In the genomic region with DNA sequence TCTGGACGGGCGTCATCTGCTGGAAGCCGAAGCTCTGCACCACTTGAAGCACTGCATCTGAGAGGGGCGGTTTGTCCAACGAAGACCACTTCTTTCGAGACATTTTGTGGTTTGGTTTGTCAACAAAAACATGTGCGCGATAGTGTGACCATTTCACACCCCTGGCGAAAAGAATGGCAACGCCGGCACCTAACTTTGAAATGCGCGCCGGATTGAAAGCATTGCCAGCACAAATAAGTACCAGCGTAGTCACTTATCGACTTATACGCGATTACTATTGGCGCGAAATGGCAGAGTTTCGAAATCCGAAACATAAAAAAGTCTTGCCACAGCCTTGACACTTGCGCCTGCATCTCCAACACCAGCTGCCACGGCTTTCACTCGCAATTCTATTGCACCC, we compare ENCODE assay signal across 1 fruit fly cellular context.
TF ChIP-seq lines count a peak whose summit lies in the region.

CG9630 (minus strand) TSS at position 157 of the 400 bp plus-strand sequence.

TF ChIP-seq in whole organism, embryonic, 481 proteins besides CTCF, POLR2A, EP300 and RAD21 (continued from another document and continues in another):
- TF ChIP-seq CG1603 (tag; optimal IDR thresholded peaks at IDR 0.05; lab: Kevin White, UChicago) (peak; percentile 87), sd (tag; optimal IDR thresholded peaks at IDR 0.05; lab: Kevin White, UChicago) (no peak), CG32532 (GFP tag; IDR thresholded peaks at IDR 0.05; lab: Robert Waterston, UW) (no peak), dmrt11E (tag; optimal IDR thresholded peaks at IDR 0.05; lab: Kevin White, UChicago) (no peak), Vsx1 (GFP tag; optimal IDR thresholded peaks at IDR 0.05; lab: Kevin White, UChicago) (no peak), CG10979 (tag; optimal IDR thresholded peaks at IDR 0.05; lab: Kevin White, UChicago) (no peak), run (tag; optimal IDR thresholded peaks at IDR 0.05; lab: Kevin White, UChicago) (peak; percentile 86), Meics (GFP tag; optimal IDR thresholded peaks at IDR 0.05; lab: Kevin White, UChicago) (no peak), CG34376 (GFP tag; optimal IDR thresholded peaks at IDR 0.05; lab: Kevin White, UChicago) (no peak), ssp (GFP tag; IDR thresholded peaks at IDR 0.05; lab: Robert Waterston, UW) (no peak), Optix (GFP tag; IDR thresholded peaks at IDR 0.05; lab: Robert Waterston, UW) (no peak), C15 (GFP tag; IDR thresholded peaks at IDR 0.05; lab: Robert Waterston, UW) (no peak), Usf (GFP tag; optimal IDR thresholded peaks at IDR 0.05; lab: Kevin White, UChicago) (no peak), ro (GFP tag; IDR thresholded peaks at IDR 0.05; lab: Robert Waterston, UW) (no peak), CG2712 (tag; optimal IDR thresholded peaks at IDR 0.05; lab: Kevin White, UChicago) (peak; percentile 24), schlank (tag; optimal IDR thresholded peaks at IDR 0.05; lab: Kevin White, UChicago) (no peak), NfI (GFP tag; optimal IDR thresholded peaks at IDR 0.05; lab: Kevin White, UChicago) (no peak), vvl (GFP tag; IDR thresholded peaks at IDR 0.05; lab: Robert Waterston, UW) (no peak), Dp (GFP tag; optimal IDR thresholded peaks at IDR 0.05; lab: Kevin White, UChicago) (peak; percentile 100), B-H1 (GFP tag; IDR thresholded peaks at IDR 0.05; lab: Robert Waterston, UW) (no peak), hb (GFP tag; IDR thresholded peaks at IDR 0.05; lab: Robert Waterston, UW; ENCODE audit: partially characterized antibody) (no peak), CG11093 (GFP tag; IDR thresholded peaks at IDR 0.05; lab: Robert Waterston, UW) (no peak), CG15011 (GFP tag; optimal IDR thresholded peaks at IDR 0.05; lab: Kevin White, UChicago) (no peak), CG2678 (tag; optimal IDR thresholded peaks at IDR 0.05; lab: Kevin White, UChicago) (no peak), CG15073 (GFP tag; optimal IDR thresholded peaks at IDR 0.05; lab: Kevin White, UChicago) (no peak), CG6689 (GFP tag; IDR thresholded peaks at IDR 0.05; lab: Robert Waterston, UW) (no peak), Dll (GFP tag; IDR thresholded peaks at IDR 0.05; lab: Robert Waterston, UW; ENCODE audit: partially characterized antibody) (peak; percentile 70), CG2120 (GFP tag; optimal IDR thresholded peaks at IDR 0.05; lab: Kevin White, UChicago) (no peak), CG13775 (GFP tag; optimal IDR thresholded peaks at IDR 0.05; lab: Kevin White, UChicago) (no peak), H15 (GFP tag; IDR thresholded peaks at IDR 0.05; lab: Robert Waterston, UW) (no peak), usp (GFP tag; optimal IDR thresholded peaks at IDR 0.05; lab: Kevin White, UChicago) (no peak), aop (GFP tag; IDR thresholded peaks at IDR 0.05; lab: Robert Waterston, UW) (no peak), nerfin-1 (tag; optimal IDR thresholded peaks at IDR 0.05; lab: Kevin White, UChicago) (no peak), ems (GFP tag; optimal IDR thresholded peaks at IDR 0.05; lab: Kevin White, UChicago) (no peak), seq (GFP tag; IDR thresholded peaks at IDR 0.05; lab: Robert Waterston, UW) (no peak), tgo (GFP tag; IDR thresholded peaks at IDR 0.05; lab: Robert Waterston, UW) (no peak), CG8388 (GFP tag; optimal IDR thresholded peaks at IDR 0.05; lab: Kevin White, UChicago) (no peak), Rx (GFP tag; IDR thresholded peaks at IDR 0.05; lab: Robert Waterston, UW) (no peak), CG2129 (GFP tag; IDR thresholded peaks at IDR 0.05; lab: Robert Waterston, UW; ENCODE audit: partially characterized antibody) (peak; percentile 47), br (optimal IDR thresholded peaks at IDR 0.05; lab: Kevin White, UChicago) (no peak), CG14710 (tag; optimal IDR thresholded peaks at IDR 0.05; lab: Kevin White, UChicago) (peak; percentile 58), onecut (GFP tag; IDR thresholded peaks at IDR 0.05; lab: Robert Waterston, UW) (no peak), CG17802 (tag; optimal IDR thresholded peaks at IDR 0.05; lab: Kevin White, UChicago) (no peak), CG12236 (GFP tag; optimal IDR thresholded peaks at IDR 0.05; lab: Kevin White, UChicago) (no peak), CG13287 (GFP tag; IDR thresholded peaks at IDR 0.05; lab: Robert Waterston, UW; ENCODE audit: partially characterized antibody) (peak; percentile 80), Adf1 (GFP tag; IDR thresholded peaks at IDR 0.05; lab: Robert Waterston, UW) (0 out of 2 replicates have a peak, but pooled peaks have one; percentile 16), CG7928 (GFP tag; optimal IDR thresholded peaks at IDR 0.05; lab: Kevin White, UChicago) (peak; percentile 13), CG18262 (tag; optimal IDR thresholded peaks at IDR 0.05; lab: Kevin White, UChicago) (no peak), H2.0 (GFP tag; IDR thresholded peaks at IDR 0.05; lab: Robert Waterston, UW) (no peak), crp (GFP tag; optimal IDR thresholded peaks at IDR 0.05; lab: Kevin White, UChicago) (peak in 1 of 2 experiments; percentile 77), CG2199 (GFP tag; IDR thresholded peaks at IDR 0.05; lab: Robert Waterston, UW) (no peak), ftz-f1 (GFP tag; optimal IDR thresholded peaks at IDR 0.05; lab: Kevin White, UChicago) (no peak), Aef1 (GFP tag; IDR thresholded peaks at IDR 0.05; lab: Robert Waterston, UW) (no peak), Dfd (GFP tag; optimal IDR thresholded peaks at IDR 0.05; lab: Kevin White, UChicago) (no peak), CG14014 (GFP tag; IDR thresholded peaks at IDR 0.05; lab: Robert Waterston, UW) (no peak), sug (tag; optimal IDR thresholded peaks at IDR 0.05; lab: Kevin White, UChicago) (no peak), zen2 (GFP tag; IDR thresholded peaks at IDR 0.05; lab: Robert Waterston, UW; ENCODE audit: partially characterized antibody) (peak; percentile 68; the same call in 2 of the 3 replicates), gce (GFP tag; IDR thresholded peaks at IDR 0.05; lab: Robert Waterston, UW) (no peak), CG4424 (GFP tag; optimal IDR thresholded peaks at IDR 0.05; lab: Kevin White, UChicago) (no peak), Mrtf (GFP tag; IDR thresholded peaks at IDR 0.05; lab: Robert Waterston, UW) (no peak), zfh2 (GFP tag; optimal IDR thresholded peaks at IDR 0.05; lab: Kevin White, UChicago) (no peak), CG11723 (GFP tag; optimal IDR thresholded peaks at IDR 0.05; lab: Kevin White, UChicago) (no peak), CG6813 (GFP tag; optimal IDR thresholded peaks at IDR 0.05; lab: Kevin White, UChicago) (no peak), Med (GFP tag; lab: Kevin White, UChicago) (peak; percentile 87), prd (optimal IDR thresholded peaks at IDR 0.05; lab: Kevin White, UChicago) (no peak), prd (GFP tag; IDR thresholded peaks at IDR 0.05; lab: Robert Waterston, UW) (no peak), rib (GFP tag; IDR thresholded peaks at IDR 0.05; lab: Robert Waterston, UW) (no peak), pnt (GFP tag; optimal IDR thresholded peaks at IDR 0.05; lab: Kevin White, UChicago) (no peak), CG4360 (GFP tag; IDR thresholded peaks at IDR 0.05; lab: Robert Waterston, UW) (no peak), dmrt99B (tag; optimal IDR thresholded peaks at IDR 0.05; lab: Kevin White, UChicago) (no peak), ATbp (GFP tag; optimal IDR thresholded peaks at IDR 0.05; lab: Kevin White, UChicago) (no peak), kay (GFP tag; optimal IDR thresholded peaks at IDR 0.05; lab: Kevin White, UChicago) (no peak), CG9932 (GFP tag; IDR thresholded peaks at IDR 0.05; lab: Robert Waterston, UW) (no peak), ash1 (GFP tag; optimal IDR thresholded peaks at IDR 0.05; lab: Kevin White, UChicago) (no peak), CG4404 (GFP tag; IDR thresholded peaks at IDR 0.05; lab: Robert Waterston, UW) (no peak), hbn (GFP tag; IDR thresholded peaks at IDR 0.05; lab: Robert Waterston, UW; ENCODE audit: partially characterized antibody) (peak; percentile 55; the same call in 1 of the 2 replicates), dimm (GFP tag; IDR thresholded peaks at IDR 0.05; lab: Robert Waterston, UW) (no peak), CG10565 (GFP tag; optimal IDR thresholded peaks at IDR 0.05; lab: Kevin White, UChicago) (no peak), Hand (GFP tag; optimal IDR thresholded peaks at IDR 0.05; lab: Kevin White, UChicago) (no peak), CG8281 (tag; optimal IDR thresholded peaks at IDR 0.05; lab: Kevin White, UChicago) (no peak), CG7372 (GFP tag; IDR thresholded peaks at IDR 0.05; lab: Robert Waterston, UW) (no peak), mirr (GFP tag; optimal IDR thresholded peaks at IDR 0.05; lab: Kevin White, UChicago) (no peak), CG10147 (GFP tag; optimal IDR thresholded peaks at IDR 0.05; lab: Kevin White, UChicago) (no peak), Nf-YA (GFP tag; IDR thresholded peaks at IDR 0.05; lab: Robert Waterston, UW) (no peak), scrt (GFP tag; optimal IDR thresholded peaks at IDR 0.05; lab: Kevin White, UChicago) (no peak), CG7987 (GFP tag; optimal IDR thresholded peaks at IDR 0.05; lab: Kevin White, UChicago) (peak; percentile 47), bab2 (GFP tag; optimal IDR thresholded peaks at IDR 0.05; lab: Kevin White, UChicago) (no peak), vfl (GFP tag; optimal IDR thresholded peaks at IDR 0.05; lab: Kevin White, UChicago) (no peak), Dek (tag; optimal IDR thresholded peaks at IDR 0.05; lab: Kevin White, UChicago) (no peak), luna (GFP tag; optimal IDR thresholded peaks at IDR 0.05; lab: Kevin White, UChicago) (no peak), disco-r (GFP tag; optimal IDR thresholded peaks at IDR 0.05; lab: Kevin White, UChicago) (no peak), tio (GFP tag; optimal IDR thresholded peaks at IDR 0.05; lab: Kevin White, UChicago) (no peak), Bdp1 (GFP tag; optimal IDR thresholded peaks at IDR 0.05; lab: Kevin White, UChicago) (no peak), CG12659 (GFP tag; optimal IDR thresholded peaks at IDR 0.05; lab: Kevin White, UChicago) (peak; percentile 12), dan (GFP tag; IDR thresholded peaks at IDR 0.05; lab: Robert Waterston, UW) (no peak), grn (GFP tag; optimal IDR thresholded peaks at IDR 0.05; lab: Kevin White, UChicago) (no peak), kah (GFP tag; optimal IDR thresholded peaks at IDR 0.05; lab: Kevin White, UChicago) (no peak), cwo (GFP tag; optimal IDR thresholded peaks at IDR 0.05; lab: Kevin White, UChicago) (no peak), bsh (GFP tag; optimal IDR thresholded peaks at IDR 0.05; lab: Kevin White, UChicago) (no peak), ato (GFP tag; IDR thresholded peaks at IDR 0.05; lab: Robert Waterston, UW; ENCODE audit: partially characterized antibody) (peak; percentile 87), unpg (GFP tag; optimal IDR thresholded peaks at IDR 0.05; lab: Kevin White, UChicago) (no peak), TFAM (GFP tag; optimal IDR thresholded peaks at IDR 0.05; lab: Kevin White, UChicago) (no peak), CG6654 (GFP tag; optimal IDR thresholded peaks at IDR 0.05; lab: Kevin White, UChicago) (no peak), Dref (GFP tag; IDR thresholded peaks at IDR 0.05; lab: Robert Waterston, UW) (peak; percentile 78), shn (GFP tag; optimal IDR thresholded peaks at IDR 0.05; lab: Kevin White, UChicago) (no peak), CG16779 (GFP tag; IDR thresholded peaks at IDR 0.05; lab: Robert Waterston, UW) (no peak), Sry-β (GFP tag; optimal IDR thresholded peaks at IDR 0.05; lab: Kevin White, UChicago) (no peak), CG10321 (GFP tag; IDR thresholded peaks at IDR 0.05; lab: Robert Waterston, UW) (0 out of 2 replicates have a peak, but pooled peaks have one; percentile 5), slp2 (GFP tag; optimal IDR thresholded peaks at IDR 0.05; lab: Kevin White, UChicago) (no peak), CG2875 (GFP tag; optimal IDR thresholded peaks at IDR 0.05; lab: Kevin White, UChicago) (no peak), CG30020 (tag; optimal IDR thresholded peaks at IDR 0.05; lab: Kevin White, UChicago) (no peak), CG34224 (GFP tag; IDR thresholded peaks at IDR 0.05; lab: Robert Waterston, UW; ENCODE audit: partially characterized antibody) (peak; percentile 80), dysf (GFP tag; IDR thresholded peaks at IDR 0.05; lab: Robert Waterston, UW) (no peak), slbo (GFP tag; IDR thresholded peaks at IDR 0.05; lab: Robert Waterston, UW) (no peak), CG4730 (GFP tag; IDR thresholded peaks at IDR 0.05; lab: Robert Waterston, UW) (no peak), CG18764 (GFP tag; optimal IDR thresholded peaks at IDR 0.05; lab: Kevin White, UChicago) (no peak), hkb (optimal IDR thresholded peaks at IDR 0.05; lab: Kevin White, UChicago) (peak; percentile 48), hkb (GFP tag; IDR thresholded peaks at IDR 0.05; lab: Robert Waterston, UW) (no peak), CG9215 (GFP tag; IDR thresholded peaks at IDR 0.05; lab: Robert Waterston, UW) (peak; percentile 100), Mes4 (GFP tag; optimal IDR thresholded peaks at IDR 0.05; lab: Kevin White, UChicago) (no peak), CG13894 (tag; optimal IDR thresholded peaks at IDR 0.05; lab: Kevin White, UChicago) (no peak), pros (GFP tag; optimal IDR thresholded peaks at IDR 0.05; lab: Kevin White, UChicago) (no peak), CG2116 (GFP tag; optimal IDR thresholded peaks at IDR 0.05; lab: Kevin White, UChicago) (peak; percentile 87), ac (GFP tag; optimal IDR thresholded peaks at IDR 0.05; lab: Kevin White, UChicago) (no peak), HLH4C (GFP tag; IDR thresholded peaks at IDR 0.05; lab: Robert Waterston, UW; ENCODE audit: partially characterized antibody) (peak; percentile 54; the same call in 2 of the 3 replicates), CG7556 (GFP tag; optimal IDR thresholded peaks at IDR 0.05; lab: Kevin White, UChicago) (no peak), BEAF-32 (GFP tag; optimal IDR thresholded peaks at IDR 0.05; lab: Kevin White, UChicago) (peak; percentile 72), CG16813 (GFP tag; IDR thresholded peaks at IDR 0.05; lab: Robert Waterston, UW; ENCODE audit: partially characterized antibody) (peak; percentile 59; the same call in 1 of the 3 replicates), CG10267 (tag; optimal IDR thresholded peaks at IDR 0.05; lab: Kevin White, UChicago) (peak; percentile 52), Eip74EF (GFP tag; optimal IDR thresholded peaks at IDR 0.05; lab: Kevin White, UChicago) (no peak), dm (GFP tag; optimal IDR thresholded peaks at IDR 0.05; lab: Kevin White, UChicago) (peak; percentile 98), CG7745 (tag; optimal IDR thresholded peaks at IDR 0.05; lab: Kevin White, UChicago) (no peak), Chrac-16 (GFP tag; optimal IDR thresholded peaks at IDR 0.05; lab: Kevin White, UChicago) (no peak)
